Worm (Caenorhabditis elegans) whole organism, L2 larva: ENCODE data around the gene pros-1.
A peak's percentile ranks its signal among the peaks of the same experiment; 100 is the strongest.

ENCODE experiments used
- F13H6.1 ChIP-seq: sonication (generic microtip); optimal IDR thresholded peaks from 2 replicates; lab custom pipeline; 2016; ENCODE audit warnings: missing genetic modification characterization, missing compliant biosample characterization
- R02D3.7 ChIP-seq: fragments of 150-350 bp; optimal IDR thresholded peaks from 2 replicates; lab custom pipeline; 2014; ENCODE audit warnings: missing biosample characterization, missing genetic modification characterization
- aly-2 ChIP-seq: fragments of 150-350 bp; optimal IDR thresholded peaks from 2 replicates; lab custom pipeline; 2014; ENCODE audit warnings: missing biosample characterization, missing genetic modification characterization
- blmp-1 ChIP-seq: sonication (generic microtip); optimal IDR thresholded peaks from 2 replicates; lab custom pipeline; 2017; ENCODE audit warnings: missing genetic modification characterization, mild to moderate bottlenecking, missing compliant biosample characterization, antibody characterized with exemption, moderate library complexity; ENCODE audit not compliant: insufficient read depth
- egl-27 ChIP-seq: sonication (generic microtip); optimal IDR thresholded peaks from 3 replicates; lab custom pipeline; 2017; ENCODE audit warnings: missing biosample characterization, missing genetic modification reagents, missing genetic modification characterization
- lin-13 ChIP-seq: fragments of 150-350 bp; optimal IDR thresholded peaks from 2 replicates; lab custom pipeline; 2014; ENCODE audit warnings: missing biosample characterization, missing genetic modification reagents, missing genetic modification characterization
- lsy-2 ChIP-seq, 2 experiments: fragments of 150-350 bp in 1 of 2; sonication (generic microtip) in 1 of 2; optimal IDR thresholded peaks; 2 replicates each; lab custom pipeline; 2014 to 2017; ENCODE audit warnings: missing biosample characterization in 2 of 2, missing genetic modification characterization in 2 of 2
- nhr-11 ChIP-seq: fragments of 150-350 bp; optimal IDR thresholded peaks from 2 replicates; lab custom pipeline; 2014; ENCODE audit warnings: missing biosample characterization, missing genetic modification characterization
- nhr-237 ChIP-seq: fragments of 150-350 bp; optimal IDR thresholded peaks from 2 replicates; lab custom pipeline; 2014; ENCODE audit warnings: missing biosample characterization, missing genetic modification characterization
- nhr-25 ChIP-seq: fragments of 150-350 bp; sonication (generic microtip); optimal IDR thresholded peaks from 3 replicates; lab custom pipeline; 2014; ENCODE audit warnings: missing biosample characterization, missing genetic modification characterization
- skn-1 ChIP-seq: sonication (generic microtip); optimal IDR thresholded peaks from 2 replicates; lab custom pipeline; 2017; ENCODE audit warnings: missing biosample characterization, missing genetic modification characterization
- snpc-4 ChIP-seq: fragments of 150-350 bp; optimal IDR thresholded peaks from 2 replicates; lab custom pipeline; 2014; ENCODE audit warnings: missing biosample characterization, missing genetic modification characterization
- ztf-11 ChIP-seq: sonication (generic microtip); optimal IDR thresholded peaks from 2 replicates; lab custom pipeline; 2017; ENCODE audit warnings: missing biosample characterization, missing genetic modification characterization

DNA sequence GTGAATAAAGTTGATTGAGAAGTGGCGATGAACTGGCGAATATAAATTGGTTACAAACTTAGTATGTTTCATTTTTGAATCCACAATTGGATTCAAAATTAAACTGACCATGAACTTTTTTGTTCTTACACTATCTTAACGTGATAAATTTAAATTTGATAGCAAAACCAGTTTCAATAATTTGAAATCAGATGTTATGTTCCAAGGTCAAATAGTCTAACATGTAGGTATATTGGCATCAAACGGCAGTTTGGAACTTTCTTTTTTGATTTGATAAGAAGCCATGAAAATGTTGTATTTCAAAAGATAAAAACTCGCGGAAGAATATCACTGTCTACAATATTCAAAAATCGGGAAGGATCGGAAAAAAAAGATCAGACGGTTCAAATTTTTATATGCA lies 31.0 kb upstream of the pros-1 start:
- TF ChIP-seq egl-27 (no peak), lin-13 (GFP tag; lab: Kevin White, UChicago) (no peak), F13H6.1 (tag; lab: Kevin White, UChicago) (no peak), aly-2 (no peak), lsy-2 (tag; optimal IDR thresholded peaks at IDR 0.05; lab: Kevin White, UChicago) (no peak), nhr-11 (no peak), nhr-237 (tag; lab: Kevin White, UChicago) (no peak), blmp-1 (no peak), ztf-11 (tag; lab: Kevin White, UChicago) (no peak), snpc-4 (no peak), nhr-25 (peak; percentile 26), skn-1 (tag; lab: Kevin White, UChicago) (no peak), R02D3.7 (no peak)
